Fruit fly (Drosophila melanogaster) Kc167 (cell line): ENCODE measurements around the gene CG4218.

ENCODE experiments used
- h ChIP-seq: fragments of >200 bp; optimal IDR thresholded peaks from 3 replicates; lab custom pipeline; 2018; ENCODE audit warnings: missing external identifiers
- insv ChIP-seq: fragments of >200 bp; optimal IDR thresholded peaks from 3 replicates; lab custom pipeline; 2018; ENCODE audit warnings: missing external identifiers
- ttk ChIP-seq: sonication (Bioruptor generic); optimal IDR thresholded peaks from 2 replicates; lab custom pipeline; 2017; ENCODE audit warnings: missing external identifiers

- TF ChIP-seq insv (lab: Kevin White, UChicago) (no peak), ttk (no peak), h (no peak)
Measured at dm6 chr2L:14505004-14505835, 43.7 kb downstream of the CG4218 start.
